Fruit fly (Drosophila melanogaster): ENCODE measurements around the gene Lar.

- TF ChIP-seq pan (optimal IDR thresholded peaks at IDR 0.05) (no peak), CG8478 (optimal IDR thresholded peaks at IDR 0.05) (no peak), psq (optimal IDR thresholded peaks at IDR 0.05) (no peak), Dll (optimal IDR thresholded peaks at IDR 0.05) (no peak), EcR (GFP tag; optimal IDR thresholded peaks at IDR 0.05) (no peak)
Observed at dm6 chr2L:19606318-19606717, 19.9 kb downstream of the Lar start, which contains the start of gene CG46244.

Measured in whole organism.